Fruit fly (Drosophila melanogaster): ENCODE measurements around the gene Ugt301D1.
A peak's percentile ranks its signal among the peaks of the same experiment; 100 is the strongest.

Ugt301D1 gene

dm6 chr2L:18509181-18509580, at the start of gene Ugt301D1:
Gene Ugt301D1 (plus strand): TSS chr2L:18509560.
- no peak for TF ChIP-seq pan (optimal IDR thresholded peaks at IDR 0.05)
- no peak for TF ChIP-seq psq (optimal IDR thresholded peaks at IDR 0.05)
- TF ChIP-seq CG8478 (optimal IDR thresholded peaks at IDR 0.05), result no peak
- TF ChIP-seq usp (GFP tag; optimal IDR thresholded peaks at IDR 0.05), result no peak
- no peak for TF ChIP-seq EcR (GFP tag; optimal IDR thresholded peaks at IDR 0.05)
- TF ChIP-seq Dll (optimal IDR thresholded peaks at IDR 0.05), result no peak

dm6 chr2L:18459698-18460348, 49.5 kb upstream of the Ugt301D1 start:
- TF ChIP-seq CG8478 (optimal IDR thresholded peaks at IDR 0.05) (no peak), EcR (GFP tag; optimal IDR thresholded peaks at IDR 0.05) (peak in 1 of 2 experiments; percentile 84)

dm6 chr2L:18463610-18464009, 45.8 kb upstream of the Ugt301D1 start:
- TF ChIP-seq EcR (GFP tag; optimal IDR thresholded peaks at IDR 0.05) (no peak), CG8478 (optimal IDR thresholded peaks at IDR 0.05) (no peak), usp (GFP tag; optimal IDR thresholded peaks at IDR 0.05) (no peak), Dll (optimal IDR thresholded peaks at IDR 0.05) (no peak), psq (optimal IDR thresholded peaks at IDR 0.05) (no peak), pan (optimal IDR thresholded peaks at IDR 0.05) (no peak)

- peak; percentile 42 to 97 for TF ChIP-seq EcR (GFP tag; optimal IDR thresholded peaks at IDR 0.05)
- no peak for TF ChIP-seq psq (optimal IDR thresholded peaks at IDR 0.05)
These were observed 45.2 kb upstream of the Ugt301D1 start for dm6 chr2L:18464116-18464530.

dm6 chr2L:18465402-18466201, 43.8 kb upstream of the Ugt301D1 start:
- TF ChIP-seq EcR (GFP tag; optimal IDR thresholded peaks at IDR 0.05) (peak; percentile 63 to 93), pan (optimal IDR thresholded peaks at IDR 0.05) (no peak), usp (GFP tag; optimal IDR thresholded peaks at IDR 0.05) (no peak), psq (optimal IDR thresholded peaks at IDR 0.05) (no peak), CG8478 (optimal IDR thresholded peaks at IDR 0.05) (no peak), Dll (optimal IDR thresholded peaks at IDR 0.05) (peak; percentile 46)

dm6 chr2L:18466202-18466591, 43.2 kb upstream of the Ugt301D1 start:
- no peak for TF ChIP-seq pan (optimal IDR thresholded peaks at IDR 0.05)
- TF ChIP-seq CG8478 (optimal IDR thresholded peaks at IDR 0.05), result no peak
- no peak for TF ChIP-seq EcR (GFP tag; optimal IDR thresholded peaks at IDR 0.05)
- no peak for TF ChIP-seq usp (GFP tag; optimal IDR thresholded peaks at IDR 0.05)
- TF ChIP-seq Dll (optimal IDR thresholded peaks at IDR 0.05), result no peak
- TF ChIP-seq psq (optimal IDR thresholded peaks at IDR 0.05), result no peak

dm6 chr2L:18466669-18467068, 42.7 kb upstream of the Ugt301D1 start:
- TF ChIP-seq psq (optimal IDR thresholded peaks at IDR 0.05) (no peak), EcR (GFP tag; optimal IDR thresholded peaks at IDR 0.05) (peak; percentile 47 to 67), pan (optimal IDR thresholded peaks at IDR 0.05) (no peak)

dm6 chr2L:18467464-18467863, 41.9 kb upstream of the Ugt301D1 start:
- TF ChIP-seq pan (optimal IDR thresholded peaks at IDR 0.05) (no peak), Dll (optimal IDR thresholded peaks at IDR 0.05) (peak; percentile 35), EcR (GFP tag; optimal IDR thresholded peaks at IDR 0.05) (peak in 1 of 2 experiments; percentile 75)

dm6 chr2L:18468010-18468409, 41.4 kb upstream of the Ugt301D1 start:
- TF ChIP-seq psq (optimal IDR thresholded peaks at IDR 0.05) (no peak), usp (GFP tag; optimal IDR thresholded peaks at IDR 0.05) (no peak), EcR (GFP tag; optimal IDR thresholded peaks at IDR 0.05) (no peak), Dll (optimal IDR thresholded peaks at IDR 0.05) (no peak), CG8478 (optimal IDR thresholded peaks at IDR 0.05) (no peak), pan (optimal IDR thresholded peaks at IDR 0.05) (no peak)

- TF ChIP-seq usp (GFP tag; optimal IDR thresholded peaks at IDR 0.05), result no peak
- TF ChIP-seq EcR (GFP tag; optimal IDR thresholded peaks at IDR 0.05), result peak; percentile 77 to 98
These were observed 40.7 kb upstream of the Ugt301D1 start for dm6 chr2L:18468607-18469015.

dm6 chr2L:18469544-18470109, 39.7 kb upstream of the Ugt301D1 start:
- TF ChIP-seq psq (optimal IDR thresholded peaks at IDR 0.05) (no peak), usp (GFP tag; optimal IDR thresholded peaks at IDR 0.05) (no peak), EcR (GFP tag; optimal IDR thresholded peaks at IDR 0.05) (peak in 1 of 2 experiments; percentile 65), CG8478 (optimal IDR thresholded peaks at IDR 0.05) (no peak), Dll (optimal IDR thresholded peaks at IDR 0.05) (no peak), pan (optimal IDR thresholded peaks at IDR 0.05) (peak; percentile 37)

- TF ChIP-seq EcR (GFP tag; optimal IDR thresholded peaks at IDR 0.05), result no peak
- TF ChIP-seq usp (GFP tag; optimal IDR thresholded peaks at IDR 0.05), result no peak
- no peak for TF ChIP-seq Dll (optimal IDR thresholded peaks at IDR 0.05)
- no peak for TF ChIP-seq pan (optimal IDR thresholded peaks at IDR 0.05)
- TF ChIP-seq CG8478 (optimal IDR thresholded peaks at IDR 0.05), result no peak
- TF ChIP-seq psq (optimal IDR thresholded peaks at IDR 0.05), result no peak
These were observed 31.9 kb upstream of the Ugt301D1 start for dm6 chr2L:18477455-18477854.

Measured in whole organism.